Worm (Caenorhabditis elegans) whole organism, late embryonic: ENCODE data around the gene C05C12.6.

Experiments
- K02D7.2 ChIP-seq: sonication (generic microtip); optimal IDR thresholded peaks from 2 replicates; lab custom pipeline; 2017; ENCODE audit warnings: mild to moderate bottlenecking, missing genetic modification characterization, missing compliant biosample characterization
- ahr-1 ChIP-seq: sonication (generic microtip); optimal IDR thresholded peaks from 2 replicates; lab custom pipeline; 2016; ENCODE audit warnings: missing genetic modification characterization, missing compliant biosample characterization
- ama-1 ChIP-seq: fragments of 150-350 bp; optimal IDR thresholded peaks from 2 replicates; lab custom pipeline; 2014
- ceh-19 ChIP-seq: fragments of 200-800 bp; sonication (Bioruptor generic); optimal IDR thresholded peaks from 2 replicates; lab custom pipeline; 2018; ENCODE audit warnings: mild to moderate bottlenecking, missing genetic modification characterization, missing compliant biosample characterization
- ceh-45 ChIP-seq: fragments of 200-800 bp; sonication (Bioruptor generic); IDR thresholded peaks from 2 replicates; pipeline ENCODE4 v1.3.6; 2022; ENCODE audit warnings: missing genetic modification reagents, missing genetic modification characterization, missing compliant biosample characterization
- elt-2 ChIP-seq: sonication (generic microtip); optimal IDR thresholded peaks from 2 replicates; lab custom pipeline; 2016; ENCODE audit warnings: missing genetic modification reagents, missing genetic modification characterization, missing compliant biosample characterization
- eyg-1 ChIP-seq: sonication (generic microtip); optimal IDR thresholded peaks from 2 replicates; lab custom pipeline; 2016; ENCODE audit warnings: missing genotype, missing genetic modification characterization, missing compliant biosample characterization
- hlh-30 ChIP-seq: sonication (generic microtip); optimal IDR thresholded peaks from 2 replicates; lab custom pipeline; 2017; ENCODE audit warnings: antibody characterized with exemption, missing genetic modification characterization, missing compliant biosample characterization; ENCODE audit not compliant: insufficient read depth
- lim-6 ChIP-seq: sonication (generic microtip); optimal IDR thresholded peaks from 2 replicates; lab custom pipeline; 2016; ENCODE audit warnings: missing genetic modification characterization, missing compliant biosample characterization
- nhr-11 ChIP-seq: fragments of 150-350 bp; optimal IDR thresholded peaks from 2 replicates; lab custom pipeline; 2014; ENCODE audit warnings: missing biosample characterization, missing genetic modification characterization
- pqm-1 ChIP-seq: sonication (generic microtip); optimal IDR thresholded peaks from 2 replicates; lab custom pipeline; 2016; ENCODE audit warnings: missing genetic modification characterization, missing compliant biosample characterization
- rnt-1 ChIP-seq: sonication (generic microtip); optimal IDR thresholded peaks from 2 replicates; lab custom pipeline; 2016; ENCODE audit warnings: missing genetic modification characterization, missing compliant biosample characterization
- sox-2 ChIP-seq: fragments of 200-800 bp; sonication (Bioruptor generic); IDR thresholded peaks from 2 replicates; pipeline ENCODE4 v1.3.6; 2022; ENCODE audit warnings: missing genetic modification reagents, missing genetic modification characterization, missing compliant biosample characterization

- TF ChIP-seq rnt-1 (no peak), ceh-19 (GFP tag; lab: Kevin White, UChicago) (no peak), hlh-30 (tag; lab: Kevin White, UChicago) (no peak), nhr-11 (no peak), eyg-1 (no peak), ama-1 (lab: Kevin White, UChicago) (no peak), K02D7.2 (tag; lab: Kevin White, UChicago) (no peak), lim-6 (no peak), ceh-45 (GFP tag; lab: Robert Waterston, UW) (no peak), sox-2 (GFP tag; lab: Robert Waterston, UW) (no peak), elt-2 (tag; lab: Kevin White, UChicago) (no peak), pqm-1 (tag; lab: Kevin White, UChicago) (no peak), ahr-1 (tag; lab: Kevin White, UChicago) (no peak)
Observed at ce11 chrIV:11225206-11225605, 16.1 kb downstream of the C05C12.6 start, which contains the start of gene col-125.
